Worm (Caenorhabditis elegans) whole organism, L4 larva: ENCODE data around the gene W04G3.7.

Source experiments
- F37D6.2 ChIP-seq: sonication (generic microtip); optimal IDR thresholded peaks from 2 replicates; lab custom pipeline; 2016; ENCODE audit warnings: mild to moderate bottlenecking, missing genetic modification characterization, missing compliant biosample characterization
- F49E8.2 ChIP-seq: sonication (generic microtip); optimal IDR thresholded peaks from 2 replicates; lab custom pipeline; 2016; ENCODE audit warnings: missing compliant biosample characterization, mild to moderate bottlenecking, missing genetic modification characterization, borderline replicate concordance
- T20F7.1 ChIP-seq: fragments of 200-800 bp; sonication (Bioruptor generic); optimal IDR thresholded peaks from 2 replicates; lab custom pipeline; 2018; ENCODE audit warnings: mild to moderate bottlenecking, missing genetic modification characterization, missing compliant biosample characterization
- Y48G9A.11 ChIP-seq: fragments of 200-800 bp; sonication (Bioruptor generic); IDR thresholded peaks from 2 replicates; pipeline ENCODE4 v1.3.6; 2022; ENCODE audit warnings: missing genetic modification reagents, missing genetic modification characterization, missing compliant biosample characterization
- Y5F2A.4 ChIP-seq: fragments of 200-800 bp; sonication (Bioruptor generic); optimal IDR thresholded peaks from 2 replicates; lab custom pipeline; 2018; ENCODE audit warnings: mild to moderate bottlenecking, missing genetic modification characterization, missing compliant biosample characterization
- ZK337.2 ChIP-seq: fragments of 200-800 bp; sonication (Bioruptor generic); IDR thresholded peaks from 2 replicates; pipeline ENCODE4 v1.3.6; 2022; ENCODE audit warnings: missing genetic modification reagents, missing genetic modification characterization, missing compliant biosample characterization
- aha-1 ChIP-seq: fragments of 150-350 bp; peaks from one replicate; lab custom pipeline; 2014; ENCODE audit warnings: missing biosample characterization, missing genetic modification characterization
- aly-2 ChIP-seq: sonication (generic microtip); optimal IDR thresholded peaks from 2 replicates; lab custom pipeline; 2018; ENCODE audit warnings: missing biosample characterization, missing genetic modification characterization
- ama-1 ChIP-seq: fragments of 150-350 bp; optimal IDR thresholded peaks from 2 replicates; lab custom pipeline; 2014; ENCODE audit warnings: inconsistent platforms, mixed read lengths
- ceh-20 ChIP-seq: fragments of 200-800 bp; sonication (Bioruptor generic); IDR thresholded peaks from 2 replicates; pipeline ENCODE4 v1.3.6; 2022; ENCODE audit warnings: missing genetic modification reagents, missing genetic modification characterization, missing compliant biosample characterization
- ceh-32 ChIP-seq: sonication (generic microtip); optimal IDR thresholded peaks from 2 replicates; lab custom pipeline; 2016; ENCODE audit warnings: mild to moderate bottlenecking, missing genetic modification characterization, missing compliant biosample characterization; ENCODE audit not compliant: poor library complexity
- ceh-44 ChIP-seq: fragments of 200-800 bp; sonication (Bioruptor generic); IDR thresholded peaks from 2 replicates; pipeline ENCODE4 v1.3.6; 2022; ENCODE audit warnings: missing genetic modification reagents, missing genetic modification characterization, missing compliant biosample characterization
- ces-1 ChIP-seq: fragments of 150-350 bp; sonication (generic microtip); optimal IDR thresholded peaks from 4 replicates; lab custom pipeline; 2014; ENCODE audit warnings: missing biosample characterization, missing genetic modification reagents, missing genetic modification characterization
- daf-16 ChIP-seq, 3 experiments: sonication (generic microtip); optimal IDR thresholded peaks; 2 replicates each; lab custom pipeline; 2016 to 2017; ENCODE audit warnings: missing genetic modification characterization in 3 of 3, missing genetic modification reagents in 3 of 3, mild to moderate bottlenecking in 2 of 3, missing compliant biosample characterization in 2 of 3, missing biosample characterization in 1 of 3, moderate library complexity in 1 of 3
- daf-8 ChIP-seq: fragments of 200-800 bp; sonication (Bioruptor generic); IDR thresholded peaks from 2 replicates; pipeline ENCODE4 v1.3.6; 2022; ENCODE audit warnings: missing genetic modification characterization, missing compliant biosample characterization
- dmd-8 ChIP-seq: fragments of 200-800 bp; sonication (Bioruptor generic); IDR thresholded peaks from 2 replicates; pipeline ENCODE4 v1.3.6; 2022; ENCODE audit warnings: missing genetic modification characterization, missing compliant biosample characterization
- duxl-1 ChIP-seq: sonication (generic microtip); optimal IDR thresholded peaks from 2 replicates; lab custom pipeline; 2016; ENCODE audit warnings: mild to moderate bottlenecking, missing genetic modification characterization, moderate library complexity, missing compliant biosample characterization; ENCODE audit not compliant: poor library complexity
- dve-1 ChIP-seq: sonication (generic microtip); optimal IDR thresholded peaks from 2 replicates; lab custom pipeline; 2017; ENCODE audit warnings: antibody characterized with exemption, mild to moderate bottlenecking, missing genetic modification characterization, missing compliant biosample characterization; ENCODE audit not compliant: insufficient read depth
- fos-1 ChIP-seq: fragments of 150-350 bp; optimal IDR thresholded peaks from 2 replicates; lab custom pipeline; 2014; ENCODE audit warnings: missing biosample characterization, missing genetic modification characterization
- hif-1 ChIP-seq, 2 experiments: sonication (generic microtip); optimal IDR thresholded peaks; 2 replicates each; lab custom pipeline; 2016 to 2017; ENCODE audit warnings: missing compliant biosample characterization in 2 of 2, missing genetic modification characterization in 2 of 2, missing genetic modification reagents in 2 of 2, missing genotype in 2 of 2, mild to moderate bottlenecking in 1 of 2
- hlh-11 ChIP-seq: fragments of 200-800 bp; sonication (Bioruptor generic); optimal IDR thresholded peaks from 2 replicates; lab custom pipeline; 2018; ENCODE audit warnings: mild to moderate bottlenecking, missing genetic modification characterization, missing compliant biosample characterization
- hlh-30 ChIP-seq: sonication (generic microtip); optimal IDR thresholded peaks from 2 replicates; lab custom pipeline; 2017; ENCODE audit warnings: antibody characterized with exemption, mild to moderate bottlenecking, missing genetic modification characterization, missing compliant biosample characterization; ENCODE audit not compliant: insufficient read depth
- hmg-1.1 ChIP-seq: fragments of 200-800 bp; sonication (Bioruptor generic); IDR thresholded peaks from 2 replicates; pipeline ENCODE4 v1.3.6; 2022; ENCODE audit warnings: missing genetic modification reagents, missing genetic modification characterization, missing compliant biosample characterization
- jun-1 ChIP-seq: fragments of 150-350 bp; optimal IDR thresholded peaks from 2 replicates; lab custom pipeline; 2014; ENCODE audit warnings: missing biosample characterization, missing genetic modification reagents, missing genetic modification characterization
- lim-7 ChIP-seq: fragments of 200-800 bp; sonication (Bioruptor generic); IDR thresholded peaks from 2 replicates; pipeline ENCODE4 v1.3.6; 2022; ENCODE audit warnings: missing genetic modification characterization, missing compliant biosample characterization
- lin-1 ChIP-seq: fragments of 200-800 bp; sonication (Bioruptor generic); IDR thresholded peaks from 2 replicates; pipeline ENCODE4 v1.3.6; 2022; ENCODE audit warnings: missing genetic modification reagents, missing genetic modification characterization, missing compliant biosample characterization
- lin-15B ChIP-seq: fragments of 150-350 bp; sonication (generic microtip); optimal IDR thresholded peaks from 3 replicates; lab custom pipeline; 2014; ENCODE audit warnings: missing biosample characterization, missing genetic modification characterization
- lin-38 ChIP-seq: fragments of 200-800 bp; sonication (Bioruptor generic); IDR thresholded peaks from 2 replicates; pipeline ENCODE4 v1.3.6; 2022; ENCODE audit warnings: missing genetic modification reagents, missing genetic modification characterization, missing compliant biosample characterization
- lin-39 ChIP-seq: fragments of 150-350 bp; optimal IDR thresholded peaks from 2 replicates; lab custom pipeline; 2014; ENCODE audit warnings: missing biosample characterization, missing genetic modification reagents, missing genetic modification characterization
- madf-9 ChIP-seq: fragments of 200-800 bp; sonication (Bioruptor generic); conservative IDR thresholded peaks from 2 replicates; pipeline ENCODE4 v1.3.6; 2022; ENCODE audit warnings: missing genetic modification reagents, missing genetic modification characterization, missing compliant biosample characterization
- mes-2 ChIP-seq: sonication (generic microtip); optimal IDR thresholded peaks from 2 replicates; lab custom pipeline; 2016; ENCODE audit warnings: missing genotype, mild to moderate bottlenecking, missing genetic modification characterization, missing compliant biosample characterization; ENCODE audit not compliant: poor library complexity, severe bottlenecking
- mxl-2 ChIP-seq: fragments of 200-800 bp; sonication (Bioruptor generic); conservative IDR thresholded peaks from 2 replicates; pipeline ENCODE4 v1.3.6; 2022; ENCODE audit warnings: missing genetic modification reagents, missing genetic modification characterization, missing compliant biosample characterization
- nhr-111 ChIP-seq: fragments of 200-800 bp; sonication (Bioruptor generic); optimal IDR thresholded peaks from 2 replicates; lab custom pipeline; 2018; ENCODE audit warnings: mild to moderate bottlenecking, missing genetic modification characterization, missing compliant biosample characterization
- nhr-28 ChIP-seq: fragments of 150-350 bp; optimal IDR thresholded peaks from 2 replicates; lab custom pipeline; 2014; ENCODE audit warnings: missing biosample characterization, missing genetic modification characterization
- nhr-41 ChIP-seq: fragments of 200-800 bp; sonication (Bioruptor generic); IDR thresholded peaks from 2 replicates; pipeline ENCODE4 v1.3.6; 2022; ENCODE audit warnings: missing genetic modification reagents, missing genetic modification characterization, missing compliant biosample characterization
- nhr-76 ChIP-seq: fragments of 150-350 bp; optimal IDR thresholded peaks from 2 replicates; lab custom pipeline; 2014; ENCODE audit warnings: missing biosample characterization, missing genetic modification characterization
- saeg-2 ChIP-seq: fragments of 200-800 bp; sonication (Bioruptor generic); IDR thresholded peaks from 2 replicates; pipeline ENCODE4 v1.3.6; 2022; ENCODE audit warnings: missing genetic modification reagents, missing genetic modification characterization, missing compliant biosample characterization
- snpc-1.2 ChIP-seq: fragments of 200-800 bp; sonication (Bioruptor generic); IDR thresholded peaks from 2 replicates; pipeline ENCODE4 v1.3.6; 2022; ENCODE audit warnings: missing genetic modification reagents, missing genetic modification characterization, missing compliant biosample characterization
- spr-3 ChIP-seq: fragments of 200-800 bp; sonication (Bioruptor generic); optimal IDR thresholded peaks from 2 replicates; lab custom pipeline; 2018; ENCODE audit warnings: mild to moderate bottlenecking, missing genetic modification characterization, missing compliant biosample characterization
- tag-97 ChIP-seq: fragments of 200-800 bp; sonication (Bioruptor generic); IDR thresholded peaks from 2 replicates; pipeline ENCODE4 v1.3.6; 2022; ENCODE audit warnings: missing genetic modification characterization, missing compliant biosample characterization
- tra-1 ChIP-seq: fragments of 200-800 bp; sonication (Bioruptor generic); IDR thresholded peaks from 2 replicates; pipeline ENCODE4 v1.3.6; 2022; ENCODE audit warnings: missing genetic modification reagents, missing genetic modification characterization, missing compliant biosample characterization
- unc-130 ChIP-seq: sonication (generic microtip); optimal IDR thresholded peaks from 2 replicates; lab custom pipeline; 2016; ENCODE audit warnings: missing genetic modification reagents, missing genetic modification characterization, missing compliant biosample characterization
- unc-62 ChIP-seq, 3 experiments: fragments of 150-350 bp in 1 of 3; sonication (generic microtip); optimal IDR thresholded peaks in 2 of 3; peaks in 1 of 3; 1 replicate in 1 of 3; 2 replicates in 2 of 3; lab custom pipeline; 2014 to 2017; ENCODE audit warnings: missing biosample characterization in 3 of 3, missing genetic modification characterization in 3 of 3, missing genetic modification reagents in 3 of 3, missing genotype in 1 of 3
- zfp-3 ChIP-seq: fragments of 200-800 bp; sonication (Bioruptor generic); conservative IDR thresholded peaks from 2 replicates; pipeline ENCODE4 v1.3.6; 2022; ENCODE audit warnings: missing genetic modification reagents, missing genetic modification characterization, missing compliant biosample characterization
- zip-2 ChIP-seq: fragments of 150-350 bp; optimal IDR thresholded peaks from 2 replicates; lab custom pipeline; 2014; ENCODE audit warnings: missing biosample characterization, missing genetic modification characterization
- ztf-11 ChIP-seq: fragments of 150-350 bp; optimal IDR thresholded peaks from 2 replicates; lab custom pipeline; 2014; ENCODE audit warnings: missing biosample characterization, missing genetic modification characterization
- ztf-7 ChIP-seq: fragments of 150-350 bp; optimal IDR thresholded peaks from 2 replicates; lab custom pipeline; 2014; ENCODE audit warnings: missing biosample characterization, missing genetic modification characterization

Gene W04G3.7

ce11 chrX:11097343-11097742 lies 12.3 kb upstream of the W04G3.7 start:
- peak; percentile 92 for TF ChIP-seq aha-1 (tag; lab: Kevin White, UChicago)
- no peak for TF ChIP-seq tra-1 (GFP tag; lab: Robert Waterston, UW)
- TF ChIP-seq, all 104 proteins: peak for 1

ce11 chrX:11095480-11095879 lies 10.4 kb upstream of the W04G3.7 start:
- TF ChIP-seq fos-1 (no peak), dve-1 (peak; percentile 79), unc-62 (GFP tag; optimal IDR thresholded peaks at IDR 0.05 in 1 of 2; lab: Kevin White, UChicago) (peak in 1 of 2 experiments; percentile 95), unc-62 (tag; optimal IDR thresholded peaks at IDR 0.05; lab: Kevin White, UChicago) (no peak), daf-8 (no peak), ceh-20 (GFP tag; lab: Robert Waterston, UW) (peak; percentile 89), saeg-2 (0 out of 2 replicates have a peak, but pooled peaks have one; percentile 73), nhr-76 (no peak), Y48G9A.11 (GFP tag; lab: Robert Waterston, UW) (no peak; the same call in 1 of the 2 replicates), lin-38 (GFP tag; lab: Robert Waterston, UW) (peak; percentile 78), ztf-7 (peak; percentile 86), ceh-32 (peak; percentile 54), Y5F2A.4 (GFP tag; lab: Kevin White, UChicago) (peak; percentile 64), madf-9 (GFP tag; lab: Robert Waterston, UW) (peak; percentile 88), lim-7 (GFP tag; lab: Robert Waterston, UW) (peak; percentile 87), unc-130 (GFP tag; lab: Kevin White, UChicago) (peak; percentile 29), tag-97 (GFP tag; lab: Robert Waterston, UW) (0 out of 2 replicates have a peak, but pooled peaks have one; percentile 80), spr-3 (GFP tag; lab: Kevin White, UChicago) (no peak), hlh-30 (peak; percentile 78), hif-1 (tag; optimal IDR thresholded peaks at IDR 0.05; lab: Kevin White, UChicago) (peak; percentile 30 to 65), duxl-1 (tag; lab: Kevin White, UChicago) (peak; percentile 93), ceh-44 (GFP tag; lab: Robert Waterston, UW) (peak; percentile 75; the same call in 1 of the 2 replicates), ces-1 (GFP tag; lab: Kevin White, UChicago) (peak; percentile 41), jun-1 (peak; percentile 72), hlh-11 (tag; lab: Kevin White, UChicago) (peak; percentile 78), nhr-111 (GFP tag; lab: Kevin White, UChicago) (peak; percentile 37), nhr-41 (GFP tag; lab: Robert Waterston, UW) (peak; percentile 89; the same call in 1 of the 2 replicates), nhr-28 (peak; percentile 45), zfp-3 (GFP tag; lab: Robert Waterston, UW) (peak; percentile 73; the same call in 1 of the 2 replicates), dmd-8 (GFP tag; lab: Robert Waterston, UW) (peak; percentile 92), lin-39 (tag; lab: Kevin White, UChicago) (no peak), snpc-1.2 (GFP tag; lab: Robert Waterston, UW) (peak; percentile 92), T20F7.1 (GFP tag; lab: Kevin White, UChicago) (peak; percentile 59), lin-1 (GFP tag; lab: Robert Waterston, UW) (peak; percentile 87), ZK337.2 (peak; percentile 85), lin-15B (tag; lab: Kevin White, UChicago) (no peak), ama-1 (lab: Kevin White, UChicago) (no peak), F49E8.2 (tag; lab: Kevin White, UChicago) (peak; percentile 65), mes-2 (no peak), daf-16 (GFP tag; optimal IDR thresholded peaks at IDR 0.05; lab: Kevin White, UChicago) (peak; percentile 54 to 95), daf-16 (tag; optimal IDR thresholded peaks at IDR 0.05; lab: Kevin White, UChicago) (peak; percentile 74), F37D6.2 (tag; lab: Kevin White, UChicago) (peak; percentile 93), aly-2 (tag; lab: Kevin White, UChicago) (no peak), mxl-2 (GFP tag; lab: Robert Waterston, UW) (no peak), ztf-11 (tag; lab: Kevin White, UChicago) (no peak), aha-1 (tag; lab: Kevin White, UChicago) (peak; percentile 99), zip-2 (tag; lab: Kevin White, UChicago) (peak; percentile 75), hmg-1.1 (GFP tag; lab: Robert Waterston, UW) (peak; percentile 97)
